Worm (Caenorhabditis elegans): Measurements from ENCODE around the gene Y82E9BR.6.

DNA sequence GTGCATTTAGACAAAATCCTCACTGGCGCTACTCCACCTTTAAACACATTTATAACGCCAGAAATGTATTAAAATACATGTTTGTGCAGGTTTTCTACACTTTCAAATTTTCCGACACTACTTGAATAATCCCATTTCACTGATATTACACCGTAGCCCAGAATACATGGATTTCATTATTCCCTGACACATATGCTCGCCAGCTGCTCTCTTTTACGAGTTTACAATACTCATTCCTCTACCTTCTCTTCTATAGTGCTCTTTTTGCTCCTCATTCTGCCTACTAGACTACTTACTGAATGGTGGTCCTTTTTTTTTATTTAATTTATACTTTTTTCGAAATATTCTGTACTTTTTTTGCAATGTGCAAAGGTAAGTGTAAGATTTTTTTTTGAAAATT, 8.5 kb upstream of the Y82E9BR.6 start:
- TF ChIP-seq blmp-1 (tag; optimal IDR thresholded peaks at IDR 0.05) = no peak
- TF ChIP-seq unc-62 (GFP tag; optimal IDR thresholded peaks at IDR 0.05) = no peak
- no peak for TF ChIP-seq nhr-2 (tag; optimal IDR thresholded peaks at IDR 0.05)
- TF ChIP-seq pha-4 (tag; optimal IDR thresholded peaks at IDR 0.05) = no peak
- TF ChIP-seq nhr-12 (tag; optimal IDR thresholded peaks at IDR 0.05) = no peak
- TF ChIP-seq bed-3 (GFP tag; optimal IDR thresholded peaks at IDR 0.05) = no peak
- no peak for TF ChIP-seq sptf-1 (tag; optimal IDR thresholded peaks at IDR 0.05)
- no peak for TF ChIP-seq lsy-2 (tag; optimal IDR thresholded peaks at IDR 0.05)
- TF ChIP-seq snpc-4 (tag; optimal IDR thresholded peaks at IDR 0.05) = no peak
- TF ChIP-seq nhr-76 (tag; optimal IDR thresholded peaks at IDR 0.05) = no peak
- no peak for TF ChIP-seq mep-1 (tag; optimal IDR thresholded peaks at IDR 0.05)
- no peak for TF ChIP-seq ztf-11 (tag; optimal IDR thresholded peaks at IDR 0.05)
- TF ChIP-seq nhr-28 (tag; optimal IDR thresholded peaks at IDR 0.05) = no peak
- no peak for TF ChIP-seq mab-5 (tag; optimal IDR thresholded peaks at IDR 0.05)
